Fruit fly (Drosophila melanogaster): ENCODE measurements around the gene CG31676.

The CG31676 gene

dm6 chr2L:20881353-20882079, 41.0 kb downstream of the CG31676 start (continued):
- TF ChIP-seq kay (GFP tag; optimal IDR thresholded peaks at IDR 0.05) (peak; percentile 27), CG6689 (GFP tag; IDR thresholded peaks at IDR 0.05) (no peak; the same call in 1 of the 2 replicates), Ravus (GFP tag; IDR thresholded peaks at IDR 0.05) (peak; percentile 35), B-H1 (GFP tag; IDR thresholded peaks at IDR 0.05) (peak; percentile 49; the same call in 1 of the 3 replicates), CG13624 (GFP tag; optimal IDR thresholded peaks at IDR 0.05) (peak; percentile 69), CG17912 (GFP tag; optimal IDR thresholded peaks at IDR 0.05) (no peak), tin (GFP tag; optimal IDR thresholded peaks at IDR 0.05) (peak; percentile 41), CG14441 (GFP tag; IDR thresholded peaks at IDR 0.05) (0 out of 2 replicates have a peak, but pooled peaks have one; percentile 55), gsb (GFP tag; IDR thresholded peaks at IDR 0.05) (no peak), HHEX (GFP tag; optimal IDR thresholded peaks at IDR 0.05) (peak; percentile 63), CG12219 (GFP tag; optimal IDR thresholded peaks at IDR 0.05) (no peak), lbe (GFP tag; optimal IDR thresholded peaks at IDR 0.05) (peak; percentile 29), odd (GFP tag; optimal IDR thresholded peaks at IDR 0.05) (peak; percentile 12), slp2 (GFP tag; optimal IDR thresholded peaks at IDR 0.05) (no peak), CG34422 (GFP tag; IDR thresholded peaks at IDR 0.05) (no peak), pzg (GFP tag; optimal IDR thresholded peaks at IDR 0.05) (no peak), CG15696 (tag; optimal IDR thresholded peaks at IDR 0.05) (peak; percentile 27), Hmr (GFP tag; optimal IDR thresholded peaks at IDR 0.05) (peak; percentile 73), CG31365 (tag; optimal IDR thresholded peaks at IDR 0.05) (no peak), lov (optimal IDR thresholded peaks at IDR 0.05) (no peak), lov (GFP tag; IDR thresholded peaks at IDR 0.05) (no peak), CG2202 (tag; optimal IDR thresholded peaks at IDR 0.05) (no peak), H2.0 (GFP tag; IDR thresholded peaks at IDR 0.05) (no peak), CG13296 (GFP tag; optimal IDR thresholded peaks at IDR 0.05) (peak; percentile 35), CG10321 (GFP tag; IDR thresholded peaks at IDR 0.05) (no peak), sob (GFP tag; IDR thresholded peaks at IDR 0.05) (no peak), B-H2 (GFP tag; optimal IDR thresholded peaks at IDR 0.05) (no peak), CG31441 (GFP tag; IDR thresholded peaks at IDR 0.05) (peak; percentile 40; the same call in 1 of the 2 replicates), fd102C (GFP tag; optimal IDR thresholded peaks at IDR 0.05) (no peak), sqz (GFP tag; optimal IDR thresholded peaks at IDR 0.05) (no peak), CG8089 (GFP tag; optimal IDR thresholded peaks at IDR 0.05) (no peak), CG34224 (GFP tag; IDR thresholded peaks at IDR 0.05; ENCODE audit: partially characterized antibody) (no peak), tup (GFP tag; optimal IDR thresholded peaks at IDR 0.05) (peak; percentile 3), NC2α (GFP tag; optimal IDR thresholded peaks at IDR 0.05) (no peak), Lim3 (GFP tag; IDR thresholded peaks at IDR 0.05) (no peak), Atf3 (GFP tag; optimal IDR thresholded peaks at IDR 0.05) (no peak), CG8765 (GFP tag; IDR thresholded peaks at IDR 0.05) (peak; percentile 36; the same call in 1 of the 2 replicates), CG32532 (GFP tag; IDR thresholded peaks at IDR 0.05) (peak; percentile 89), C15 (GFP tag; IDR thresholded peaks at IDR 0.05) (0 out of 3 replicates have a peak, but pooled peaks have one; percentile 67), CG15601 (tag; optimal IDR thresholded peaks at IDR 0.05) (no peak), mld (GFP tag; IDR thresholded peaks at IDR 0.05; ENCODE audit: partially characterized antibody) (no peak), vnd (GFP tag; IDR thresholded peaks at IDR 0.05; ENCODE audit: partially characterized antibody) (no peak), CG12299 (tag; optimal IDR thresholded peaks at IDR 0.05) (no peak), CG9797 (GFP tag; optimal IDR thresholded peaks at IDR 0.05) (no peak), Tbp (GFP tag; optimal IDR thresholded peaks at IDR 0.05) (no peak), Sox102F (GFP tag; optimal IDR thresholded peaks at IDR 0.05) (peak; percentile 56), exex (tag; optimal IDR thresholded peaks at IDR 0.05) (peak; percentile 26), stc (GFP tag; IDR thresholded peaks at IDR 0.05) (no peak; the same call in 1 of the 2 replicates), CG3726 (GFP tag; IDR thresholded peaks at IDR 0.05) (no peak), CG6654 (GFP tag; optimal IDR thresholded peaks at IDR 0.05) (no peak)

Data from whole organism, embryonic.